Worm (Caenorhabditis elegans): ENCODE data around the gene nhr-130.

nhr-130 gene

ce11 chrV:432991-433390 is 50.1 kb downstream of the nhr-130 start:
- TF ChIP-seq C34F6.9 (tag; optimal IDR thresholded peaks at IDR 0.05) (no peak), R02D3.7 (tag; optimal IDR thresholded peaks at IDR 0.05) (no peak), ceh-82 (tag; optimal IDR thresholded peaks at IDR 0.05) (no peak), skn-1 (tag; optimal IDR thresholded peaks at IDR 0.05) (no peak), peb-1 (tag; optimal IDR thresholded peaks at IDR 0.05) (no peak), nhr-23 (tag; optimal IDR thresholded peaks at IDR 0.05) (no peak), mbf-1 (tag; optimal IDR thresholded peaks at IDR 0.05) (no peak), sma-3 (GFP tag; optimal IDR thresholded peaks at IDR 0.05) (no peak)

Data from whole organism, L2 larva.